Fruit fly (Drosophila melanogaster) whole organism, wandering third instar larva: ENCODE measurements around the gene Cypl.
A peak's percentile ranks its signal among the peaks of the same experiment; 100 is the strongest.

Experiments
- Abd-B ChIP-seq: fragments of >200 bp; optimal IDR thresholded peaks from 2 replicates; lab custom pipeline; 2017; ENCODE audit warnings: missing biosample characterization, missing genetic modification characterization
- CG9705 ChIP-seq: fragments of 200-800 bp; sonication (Bioruptor generic); optimal IDR thresholded peaks from 2 replicates; lab custom pipeline; 2018; ENCODE audit warnings: missing biosample characterization, mild to moderate bottlenecking, missing genetic modification characterization
- CrebA ChIP-seq: fragments of 200-800 bp; sonication (Bioruptor generic); optimal IDR thresholded peaks from 2 replicates; lab custom pipeline; 2016; ENCODE audit warnings: missing biosample characterization, mild to moderate bottlenecking, missing genetic modification characterization, borderline replicate concordance
- Hr78 ChIP-seq: fragments of >200 bp; optimal IDR thresholded peaks from 2 replicates; lab custom pipeline; 2017; ENCODE audit warnings: missing biosample characterization, missing genetic modification characterization
- Myc ChIP-seq: fragments of >200 bp; optimal IDR thresholded peaks from 2 replicates; lab custom pipeline; 2017
- OdsH ChIP-seq: fragments of 200-800 bp; sonication (Bioruptor generic); optimal IDR thresholded peaks from 2 replicates; lab custom pipeline; 2016; ENCODE audit warnings: missing biosample characterization, mild to moderate bottlenecking, missing genetic modification characterization
- br ChIP-seq: fragments of 200-800 bp; sonication (Bioruptor generic); optimal IDR thresholded peaks from 2 replicates; lab custom pipeline; 2016; ENCODE audit warnings: missing biosample characterization, missing genetic modification characterization
- ey ChIP-seq: fragments of 200-800 bp; sonication (Bioruptor generic); optimal IDR thresholded peaks from 2 replicates; lab custom pipeline; 2016; ENCODE audit warnings: missing biosample characterization, missing genetic modification characterization
- jim ChIP-seq: fragments of 175-275, 200-325 bp; sonication (Bioruptor generic); optimal IDR thresholded peaks from 2 replicates; lab custom pipeline; 2016; ENCODE audit warnings: missing biosample characterization, mild to moderate bottlenecking, missing genetic modification characterization
- psq ChIP-seq: fragments of 200-800 bp; sonication (Bioruptor generic); optimal IDR thresholded peaks from 3 replicates; lab custom pipeline; 2017; ENCODE audit warnings: missing biosample characterization, mild to moderate bottlenecking, missing genetic modification characterization, moderate library complexity

DNA sequence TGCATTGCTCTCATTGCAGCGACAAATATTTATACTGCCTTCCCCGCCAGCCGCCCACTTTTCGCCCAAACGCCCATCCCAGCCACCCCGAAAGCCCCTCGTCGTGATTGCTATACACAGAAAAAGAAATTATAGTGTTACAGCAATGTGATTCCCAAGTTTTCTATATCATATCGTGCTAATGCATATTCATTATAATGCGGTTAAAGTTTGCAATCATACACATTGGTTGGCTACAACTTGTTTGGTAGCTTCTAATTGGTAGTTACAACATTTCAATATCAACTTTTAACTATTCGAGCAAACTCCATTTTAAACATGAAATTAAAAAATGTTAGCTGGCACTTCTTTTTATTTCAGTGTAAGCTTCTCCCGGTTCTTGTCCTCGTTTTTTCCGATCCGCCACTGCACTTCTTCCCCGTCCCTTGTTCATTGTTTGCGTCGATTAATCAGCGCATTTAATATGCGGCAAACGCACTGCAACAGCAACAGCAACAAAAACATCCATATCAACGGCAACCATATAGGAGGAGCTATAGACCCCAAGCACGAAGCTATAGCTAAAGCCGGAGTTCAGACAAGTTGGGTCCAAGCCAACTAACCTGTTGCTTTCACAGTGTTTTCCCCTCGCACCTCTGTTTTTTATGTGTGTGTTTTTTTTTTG is 23.4 kb upstream of the Cypl start:
- TF ChIP-seq Myc: no peak
- peak; percentile 73 for TF ChIP-seq br (GFP tag; lab: Kevin White, UChicago)
- no peak for TF ChIP-seq CrebA (GFP tag; lab: Kevin White, UChicago)
- peak; percentile 65 for TF ChIP-seq psq (GFP tag; lab: Kevin White, UChicago)
- TF ChIP-seq Abd-B: no peak
- no peak for TF ChIP-seq Hr78
- no peak for TF ChIP-seq jim
- peak; percentile 80 for TF ChIP-seq ey (GFP tag; lab: Kevin White, UChicago)
- TF ChIP-seq CG9705 (GFP tag; lab: Kevin White, UChicago): peak; percentile 51
- peak; percentile 70 for TF ChIP-seq OdsH
